Worm (Caenorhabditis elegans) whole organism, midembryonic: ENCODE results near the gene C49C8.1.

Source experiments
- cog-1 ChIP-seq: sonication (generic microtip); optimal IDR thresholded peaks from 2 replicates; lab custom pipeline; 2016; ENCODE audit warnings: missing genetic modification characterization, missing compliant biosample characterization
- klf-2 ChIP-seq: fragments of 200-800 bp; sonication (Bioruptor generic); conservative IDR thresholded peaks from 2 replicates; pipeline ENCODE4 v1.3.6; 2022; ENCODE audit warnings: missing genetic modification reagents, missing genetic modification characterization, missing compliant biosample characterization
- med-1 ChIP-seq: sonication (generic microtip); optimal IDR thresholded peaks from 2 replicates; lab custom pipeline; 2017; ENCODE audit warnings: missing genetic modification characterization, mild to moderate bottlenecking, missing compliant biosample characterization, antibody characterized with exemption, missing genetic modification reagents; ENCODE audit not compliant: insufficient read depth
- ref-1 ChIP-seq: fragments of 200-800 bp; sonication (Bioruptor generic); conservative IDR thresholded peaks from 2 replicates; pipeline ENCODE4 v1.3.6; 2022; ENCODE audit warnings: missing genetic modification reagents, missing genetic modification characterization, missing compliant biosample characterization
- tab-1 ChIP-seq: fragments of 200-800 bp; sonication (Bioruptor generic); IDR thresholded peaks from 2 replicates; pipeline ENCODE4 v1.3.6; 2022; ENCODE audit warnings: missing genetic modification characterization, missing compliant biosample characterization
- ztf-23 ChIP-seq: fragments of 200-800 bp; sonication (Bioruptor generic); IDR thresholded peaks from 2 replicates; pipeline ENCODE4 v1.3.6; 2022; ENCODE audit warnings: missing genetic modification reagents, missing genetic modification characterization, missing compliant biosample characterization
- ztf-29 ChIP-seq: fragments of 200-800 bp; sonication (Bioruptor generic); IDR thresholded peaks from 2 replicates; pipeline ENCODE4 v1.3.6; 2022; ENCODE audit warnings: missing genetic modification reagents, missing genetic modification characterization, missing compliant biosample characterization

ce11 chrIV:8615314-8615713 lies 39.1 kb upstream of the C49C8.1 start:
- TF ChIP-seq klf-2 (GFP tag; lab: Robert Waterston, UW) (no peak), cog-1 (no peak), ztf-29 (GFP tag; lab: Robert Waterston, UW) (no peak), ref-1 (no peak), ztf-23 (no peak), tab-1 (GFP tag; lab: Robert Waterston, UW) (no peak), med-1 (GFP tag; lab: Kevin White, UChicago) (no peak)
